Worm (Caenorhabditis elegans) whole organism, L1 larva: Measurements from ENCODE around the gene str-57.

Experiments used
- elt-3 ChIP-seq, 6 experiments: fragments of 150-350 bp in 1 of 6; sonication (generic microtip); optimal IDR thresholded peaks; 2 replicates each; lab custom pipeline; 2017 to 2018; ENCODE audit warnings: missing biosample characterization in 6 of 6, missing genetic modification characterization in 6 of 6, inconsistent platforms in 1 of 6
- xbp-1 ChIP-seq: sonication (generic microtip); optimal IDR thresholded peaks from 2 replicates; lab custom pipeline; 2016; ENCODE audit warnings: missing genetic modification characterization, missing compliant biosample characterization

str-57 gene

ce11 chrV:15921102-15921501 lies 50.6 kb downstream of the str-57 start, which contains the start of gene cdr-1:
Gene cdr-1, plus strand, starts transcription at chrV:15921309.
- TF ChIP-seq elt-3 (tag; optimal IDR thresholded peaks at IDR 0.05; lab: Kevin White, UChicago), result peak in 1 of 6 experiments; percentile 11
- TF ChIP-seq xbp-1 (tag; lab: Kevin White, UChicago), result no peak
